Worm (Caenorhabditis elegans) whole organism, early embryonic: ENCODE data around the gene ges-1.

Experiments
- B0310.2 ChIP-seq: sonication (generic microtip); optimal IDR thresholded peaks from 2 replicates; lab custom pipeline; 2016; ENCODE audit warnings: mild to moderate bottlenecking, missing genetic modification characterization, missing compliant biosample characterization
- F13C5.2 ChIP-seq: sonication (generic microtip); optimal IDR thresholded peaks from 2 replicates; lab custom pipeline; 2017; ENCODE audit warnings: mild to moderate bottlenecking, missing genetic modification characterization, inconsistent platforms, missing compliant biosample characterization
- aly-1 ChIP-seq: sonication (generic microtip); optimal IDR thresholded peaks from 2 replicates; lab custom pipeline; 2016; ENCODE audit warnings: missing genetic modification characterization, missing compliant biosample characterization
- ama-1 ChIP-seq: fragments of 150-350 bp; optimal IDR thresholded peaks from 2 replicates; lab custom pipeline; 2014
- ceh-13 ChIP-seq: fragments of 200-800 bp; sonication (Bioruptor generic); optimal IDR thresholded peaks from 2 replicates; lab custom pipeline; 2018; ENCODE audit warnings: mild to moderate bottlenecking, missing genetic modification characterization, missing compliant biosample characterization
- ceh-36 ChIP-seq: sonication (generic microtip); optimal IDR thresholded peaks from 2 replicates; lab custom pipeline; 2016; ENCODE audit warnings: missing genetic modification characterization, inconsistent platforms, missing compliant biosample characterization
- ets-7 ChIP-seq: sonication (generic microtip); optimal IDR thresholded peaks from 2 replicates; lab custom pipeline; 2016; ENCODE audit warnings: missing genotype, missing genetic modification characterization, missing compliant biosample characterization
- flt-1 ChIP-seq: fragments of 200-800 bp; sonication (Bioruptor generic); IDR thresholded peaks from 2 replicates; pipeline ENCODE4 v1.3.6; 2022; ENCODE audit warnings: missing genetic modification characterization, missing compliant biosample characterization
- hmbx-1 ChIP-seq: sonication (generic microtip); optimal IDR thresholded peaks from 2 replicates; lab custom pipeline; 2016; ENCODE audit warnings: mild to moderate bottlenecking, missing genetic modification characterization, missing compliant biosample characterization
- hmg-4 ChIP-seq: fragments of 200-800 bp; sonication (Bioruptor generic); optimal IDR thresholded peaks from 2 replicates; lab custom pipeline; 2018; ENCODE audit warnings: mild to moderate bottlenecking, missing genetic modification characterization, missing compliant biosample characterization
- hnd-1 ChIP-seq: sonication (generic microtip); optimal IDR thresholded peaks from 2 replicates; lab custom pipeline; 2016; ENCODE audit warnings: missing genetic modification characterization, missing compliant biosample characterization
- pes-1 ChIP-seq: fragments of 200-800 bp; sonication (Bioruptor generic); IDR thresholded peaks from 2 replicates; pipeline ENCODE4 v1.3.6; 2022; ENCODE audit warnings: missing genetic modification reagents, missing genetic modification characterization, missing compliant biosample characterization
- scrt-1 ChIP-seq: fragments of 200-800 bp; sonication (Bioruptor generic); IDR thresholded peaks from 2 replicates; pipeline ENCODE4 v1.3.6; 2022; ENCODE audit warnings: missing genetic modification characterization, missing compliant biosample characterization
- sea-1 ChIP-seq: fragments of 200-800 bp; sonication (Bioruptor generic); conservative IDR thresholded peaks from 2 replicates; pipeline ENCODE4 v1.3.6; 2022; ENCODE audit warnings: missing genetic modification characterization, missing compliant biosample characterization
- tbx-11 ChIP-seq: fragments of 200-800 bp; sonication (Bioruptor generic); IDR thresholded peaks from 2 replicates; pipeline ENCODE4 v1.3.6; 2022; ENCODE audit warnings: missing genetic modification characterization, missing compliant biosample characterization
- tbx-37 ChIP-seq: fragments of 200-800 bp; sonication (Bioruptor generic); conservative IDR thresholded peaks from 2 replicates; pipeline ENCODE4 v1.3.6; 2022; ENCODE audit warnings: missing genetic modification reagents, missing genetic modification characterization, missing compliant biosample characterization
- tra-4 ChIP-seq: sonication (generic microtip); optimal IDR thresholded peaks from 2 replicates; lab custom pipeline; 2017; ENCODE audit warnings: missing genetic modification characterization, missing compliant biosample characterization

ges-1 gene

DNA sequence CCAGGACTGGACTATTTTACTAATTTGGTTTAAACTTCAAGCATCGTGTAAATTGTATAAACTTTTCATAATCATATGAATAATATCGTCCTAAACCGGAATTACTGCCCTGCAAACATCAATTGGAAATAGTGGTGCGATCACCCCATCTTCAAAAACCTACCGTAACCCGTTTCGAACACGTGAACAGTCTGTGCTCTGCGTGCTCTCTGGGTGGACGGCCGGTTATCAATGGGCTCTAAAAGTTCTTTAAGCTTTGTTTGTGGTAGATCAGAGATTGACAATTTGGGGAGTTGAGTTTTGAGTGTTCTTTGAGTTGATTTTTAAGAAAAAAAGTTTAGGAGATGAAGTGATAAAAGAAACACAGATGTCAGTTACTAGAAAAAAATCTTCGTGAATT is 24.7 kb upstream of the ges-1 start:
- TF ChIP-seq tbx-11 (GFP tag; lab: Robert Waterston, UW): no peak
- TF ChIP-seq tra-4 (tag; lab: Kevin White, UChicago): no peak
- no peak for TF ChIP-seq hnd-1 (tag; lab: Kevin White, UChicago)
- no peak for TF ChIP-seq ceh-36 (tag; lab: Kevin White, UChicago)
- no peak for TF ChIP-seq flt-1 (GFP tag; lab: Robert Waterston, UW)
- no peak for TF ChIP-seq scrt-1
- TF ChIP-seq hmg-4 (GFP tag; lab: Kevin White, UChicago): no peak
- no peak for TF ChIP-seq tbx-37 (GFP tag; lab: Robert Waterston, UW)
- TF ChIP-seq F13C5.2: no peak
- no peak for TF ChIP-seq pes-1 (GFP tag; lab: Robert Waterston, UW)

DNA sequence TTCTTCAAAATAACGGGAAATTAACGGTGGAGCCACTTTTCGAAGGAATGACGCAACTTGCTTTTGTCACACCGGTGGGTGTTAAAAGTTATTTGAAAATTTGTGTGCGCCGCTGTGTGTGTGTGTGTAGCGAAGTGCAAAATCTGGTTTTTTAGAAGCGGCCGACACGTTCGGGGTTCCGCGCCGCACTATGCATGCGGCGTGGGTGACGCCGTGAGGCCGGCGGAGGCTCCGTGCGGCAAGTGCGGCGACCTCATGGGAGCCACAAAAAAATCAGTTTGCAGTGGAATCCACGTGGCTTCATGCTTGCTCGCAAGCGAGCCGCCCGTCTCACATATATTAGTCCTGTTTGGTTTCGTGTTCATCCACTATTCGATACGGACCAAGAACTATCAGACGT is 23.3 kb upstream of the ges-1 start:
- TF ChIP-seq scrt-1: no peak
- TF ChIP-seq tra-4 (tag; lab: Kevin White, UChicago): no peak
- no peak for TF ChIP-seq tbx-11 (GFP tag; lab: Robert Waterston, UW)

DNA sequence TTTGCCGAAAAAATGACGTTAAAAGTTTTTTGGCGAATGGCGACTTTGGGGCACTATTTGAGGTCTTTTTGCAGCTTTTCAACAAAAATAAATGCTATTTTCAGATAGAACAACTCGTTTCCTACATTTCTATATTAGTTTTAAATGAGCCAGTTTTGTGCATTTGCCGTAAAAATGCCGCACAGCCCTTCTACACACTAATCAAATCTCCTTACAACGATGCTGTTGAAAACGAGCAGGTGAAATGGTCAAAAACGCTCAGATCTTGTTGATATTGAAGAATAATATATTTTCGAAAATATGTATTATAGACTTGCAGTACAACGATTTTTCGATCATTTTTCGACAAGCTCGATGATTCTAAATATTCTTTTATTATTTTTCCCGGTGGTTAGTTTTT is 22.8 kb upstream of the ges-1 start, which contains the start of gene chil-14:
chil-14 (plus strand) TSS at position 301 of the 400 bp plus-strand sequence.
- no peak for TF ChIP-seq ama-1 (lab: Kevin White, UChicago)
- no peak for TF ChIP-seq ceh-13 (GFP tag; lab: Kevin White, UChicago)
- no peak for TF ChIP-seq hmbx-1 (tag; lab: Kevin White, UChicago)
- TF ChIP-seq flt-1 (GFP tag; lab: Robert Waterston, UW): no peak
- no peak for TF ChIP-seq F13C5.2
- TF ChIP-seq tra-4 (tag; lab: Kevin White, UChicago): no peak
- TF ChIP-seq scrt-1: no peak
- TF ChIP-seq pes-1 (GFP tag; lab: Robert Waterston, UW): no peak
- no peak for TF ChIP-seq tbx-11 (GFP tag; lab: Robert Waterston, UW)
- no peak for TF ChIP-seq hnd-1 (tag; lab: Kevin White, UChicago)
- TF ChIP-seq B0310.2: no peak
- TF ChIP-seq hmg-4 (GFP tag; lab: Kevin White, UChicago): no peak
- TF ChIP-seq tbx-37 (GFP tag; lab: Robert Waterston, UW): no peak

DNA sequence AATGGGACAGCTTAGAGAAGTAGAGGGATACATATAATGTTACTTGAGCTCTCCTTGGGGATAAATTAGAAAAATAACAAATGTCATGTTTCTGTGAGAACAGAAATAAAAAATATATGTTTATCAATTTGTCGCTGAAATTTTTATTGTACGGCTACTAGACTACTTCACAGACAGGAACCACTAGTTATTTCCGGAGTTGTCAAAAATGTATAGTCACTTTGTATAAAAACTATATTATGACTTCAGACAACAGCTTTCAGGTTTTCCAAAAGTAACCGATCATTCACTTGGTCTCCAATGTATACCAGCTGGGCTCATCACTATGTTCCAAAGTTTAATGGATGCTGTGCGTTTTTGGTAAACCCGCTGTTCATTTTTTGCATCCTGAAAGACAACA is 19.4 kb upstream of the ges-1 start, which contains the start of gene srj-23:
srj-23 (plus strand) TSS at position 301 of the 400 bp plus-strand sequence.
- TF ChIP-seq ceh-36 (tag; lab: Kevin White, UChicago) (no peak), F13C5.2 (no peak), hmbx-1 (tag; lab: Kevin White, UChicago) (no peak), tbx-37 (GFP tag; lab: Robert Waterston, UW) (no peak), ceh-13 (GFP tag; lab: Kevin White, UChicago) (no peak), flt-1 (GFP tag; lab: Robert Waterston, UW) (no peak)

DNA sequence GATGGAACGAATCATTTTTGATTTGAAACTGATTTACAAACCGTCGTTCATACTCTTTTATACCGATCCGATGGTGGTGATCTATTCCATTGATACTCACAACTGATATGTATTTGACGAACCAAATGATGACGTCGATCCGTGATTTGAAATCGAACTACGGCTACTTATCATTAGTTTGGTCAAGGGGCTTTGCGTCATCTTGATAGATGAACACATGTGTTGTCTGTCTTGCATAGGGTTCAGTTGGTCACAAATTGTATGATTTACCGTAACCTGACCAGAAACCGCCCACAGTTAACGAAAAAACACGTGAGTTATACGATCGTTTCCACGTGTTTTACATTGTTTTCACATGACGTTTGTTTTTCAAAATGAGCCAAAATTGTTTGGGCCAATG is 18.2 kb upstream of the ges-1 start, which contains the start of gene cnc-2:
cnc-2 (minus strand) TSS at position 24 of the 400 bp plus-strand sequence.
- TF ChIP-seq pes-1 (GFP tag; lab: Robert Waterston, UW): no peak
- TF ChIP-seq tbx-37 (GFP tag; lab: Robert Waterston, UW): no peak
- TF ChIP-seq sea-1 (GFP tag; lab: Robert Waterston, UW): no peak
- no peak for TF ChIP-seq ets-7 (tag; lab: Kevin White, UChicago)
- no peak for TF ChIP-seq flt-1 (GFP tag; lab: Robert Waterston, UW)
- no peak for TF ChIP-seq hmbx-1 (tag; lab: Kevin White, UChicago)
- TF ChIP-seq F13C5.2: no peak

DNA sequence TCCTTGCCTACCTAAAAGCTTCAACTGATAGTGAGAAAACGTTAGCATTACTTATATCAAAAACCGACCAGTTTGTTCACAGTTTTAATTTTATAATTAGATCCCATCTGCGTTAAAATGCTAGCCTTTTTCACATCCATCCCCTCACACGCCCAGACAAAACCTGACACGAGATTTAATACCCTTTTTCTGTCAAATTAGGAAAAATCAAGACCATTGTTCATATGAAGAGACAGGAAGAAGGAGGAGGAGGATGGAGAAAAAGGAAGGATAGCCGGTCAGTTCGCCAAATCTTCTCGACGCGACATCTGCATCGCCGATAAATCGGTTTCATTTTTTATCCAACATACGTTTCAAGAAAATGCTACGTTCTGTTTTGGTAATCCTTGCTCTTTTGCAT is 15.8 kb upstream of the ges-1 start, which contains the start of gene cnc-3:
cnc-3 (plus strand) TSS at position 281 of the 400 bp plus-strand sequence.
- no peak for TF ChIP-seq hmg-4 (GFP tag; lab: Kevin White, UChicago)
- TF ChIP-seq flt-1 (GFP tag; lab: Robert Waterston, UW): no peak
- TF ChIP-seq scrt-1: no peak
- no peak for TF ChIP-seq F13C5.2
- TF ChIP-seq ets-7 (tag; lab: Kevin White, UChicago): no peak
- no peak for TF ChIP-seq hmbx-1 (tag; lab: Kevin White, UChicago)
- no peak for TF ChIP-seq tbx-37 (GFP tag; lab: Robert Waterston, UW)
- TF ChIP-seq B0310.2: no peak
- no peak for TF ChIP-seq ceh-36 (tag; lab: Kevin White, UChicago)

DNA sequence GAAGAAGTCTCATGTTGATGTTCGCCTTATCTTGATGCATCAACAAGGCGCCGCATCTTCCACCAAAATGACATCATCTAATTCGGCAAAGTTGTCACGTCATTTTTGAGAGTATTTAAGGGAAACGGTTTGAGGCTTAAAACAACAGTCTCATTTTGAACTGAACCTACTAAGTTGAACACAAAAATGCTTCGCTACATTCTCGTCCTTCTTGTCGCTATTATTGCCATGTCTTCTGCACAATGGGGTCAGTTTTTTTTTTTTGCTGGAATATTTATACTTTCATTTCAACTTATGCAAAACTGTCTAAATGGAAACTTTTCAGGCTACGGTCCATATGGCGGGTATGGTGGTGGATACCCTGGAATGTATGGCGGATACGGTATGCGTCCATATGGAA is 15.1 kb upstream of the ges-1 start, which contains the start of gene cnc-4:
cnc-4 (plus strand) TSS at position 117 of the 400 bp plus-strand sequence.
- TF ChIP-seq hmg-4 (GFP tag; lab: Kevin White, UChicago) (no peak), F13C5.2 (no peak), tbx-37 (GFP tag; lab: Robert Waterston, UW) (no peak), ets-7 (tag; lab: Kevin White, UChicago) (no peak), flt-1 (GFP tag; lab: Robert Waterston, UW) (no peak), ceh-36 (tag; lab: Kevin White, UChicago) (no peak), ama-1 (lab: Kevin White, UChicago) (no peak)

DNA sequence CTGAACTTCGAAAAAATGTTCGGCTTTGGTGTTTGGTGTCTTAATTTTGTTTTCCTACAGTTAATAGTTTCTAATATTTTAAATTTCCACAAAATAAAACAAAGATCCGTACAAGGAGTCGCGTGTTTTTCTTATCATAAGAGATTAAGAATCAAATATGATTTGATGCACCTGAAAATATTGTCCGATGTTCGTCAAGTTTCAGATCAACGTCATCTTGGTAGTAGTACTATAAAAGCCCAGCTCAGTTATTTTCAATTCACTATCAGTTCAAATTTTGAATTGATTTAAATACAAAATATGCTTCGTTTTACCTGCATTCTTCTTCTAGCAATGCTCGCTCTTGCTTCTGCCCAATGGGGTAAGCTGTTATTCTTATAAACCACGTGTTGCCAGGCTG is 13.1 kb upstream of the ges-1 start, which contains the start of gene cnc-5:
cnc-5 (plus strand) TSS at position 301 of the 400 bp plus-strand sequence.
- TF ChIP-seq B0310.2 (no peak), tbx-11 (GFP tag; lab: Robert Waterston, UW) (no peak), tra-4 (tag; lab: Kevin White, UChicago) (no peak), ceh-13 (GFP tag; lab: Kevin White, UChicago) (no peak), aly-1 (tag; lab: Kevin White, UChicago) (no peak), sea-1 (GFP tag; lab: Robert Waterston, UW) (no peak), scrt-1 (no peak), ets-7 (tag; lab: Kevin White, UChicago) (no peak), F13C5.2 (no peak), hmg-4 (GFP tag; lab: Kevin White, UChicago) (no peak), hmbx-1 (tag; lab: Kevin White, UChicago) (no peak), hnd-1 (tag; lab: Kevin White, UChicago) (no peak), tbx-37 (GFP tag; lab: Robert Waterston, UW) (no peak), flt-1 (GFP tag; lab: Robert Waterston, UW) (no peak), ama-1 (lab: Kevin White, UChicago) (no peak)
